Worm (Caenorhabditis elegans): ENCODE data around the gene clec-123.
"Not testable (repeated sequence)": the region's sequence is repeated elsewhere in the genome, so short reads cannot be mapped to it uniquely, and the experiment has no call there.

Gene clec-123

DNA sequence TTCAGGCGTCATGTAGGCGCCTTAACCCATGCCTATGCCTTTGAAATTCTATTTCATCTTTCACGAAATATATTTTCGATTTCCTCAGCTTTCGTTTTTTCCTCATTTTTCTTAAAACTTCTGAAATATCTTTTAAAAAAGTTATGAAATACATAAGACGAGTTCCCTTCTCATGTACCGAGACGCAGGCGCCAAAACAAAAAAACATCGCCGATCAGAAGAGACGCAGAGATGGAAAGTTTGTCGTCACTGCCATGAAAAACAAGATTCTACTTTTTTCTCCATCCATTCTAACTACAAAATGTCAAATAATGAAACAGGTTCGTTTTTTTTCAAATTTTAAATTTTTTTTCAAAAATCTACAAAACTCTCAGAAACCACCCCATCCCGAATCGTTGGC, 15.0 kb downstream of the clec-123 start, which contains the start of gene chil-24:
chil-24 (plus strand) TSS at position 156 of the 400 bp plus-strand sequence.
- TF ChIP-seq dao-5 (tag; optimal IDR thresholded peaks at IDR 0.05) (no peak), W03F9.2 (tag; optimal IDR thresholded peaks at IDR 0.05) (no peak)

DNA sequence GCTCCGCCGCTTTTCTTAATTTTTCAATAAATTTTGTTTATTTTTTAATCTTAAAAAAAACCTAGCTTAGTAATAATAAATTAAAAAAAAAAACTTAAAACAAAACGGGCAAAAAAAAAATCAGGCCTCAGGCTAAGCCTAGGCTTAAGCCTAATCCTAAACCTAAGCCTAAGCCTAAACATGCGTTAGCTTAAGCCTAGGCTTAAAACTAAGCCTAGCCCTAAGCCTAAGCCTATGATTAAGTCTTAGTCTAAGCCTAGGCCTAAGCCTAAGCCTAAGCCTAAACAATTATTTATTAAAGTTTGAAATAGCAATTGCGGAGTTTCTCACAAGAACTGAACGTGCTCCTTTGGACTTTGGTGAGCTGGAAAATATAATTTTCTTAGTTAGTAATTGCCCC, 21.3 kb downstream of the clec-123 start:
- no peak for TF ChIP-seq him-1 (tag; optimal IDR thresholded peaks at IDR 0.05)
- TF ChIP-seq dao-5 (tag; optimal IDR thresholded peaks at IDR 0.05), result no peak
- no peak for TF ChIP-seq W03F9.2 (tag; optimal IDR thresholded peaks at IDR 0.05)

DNA sequence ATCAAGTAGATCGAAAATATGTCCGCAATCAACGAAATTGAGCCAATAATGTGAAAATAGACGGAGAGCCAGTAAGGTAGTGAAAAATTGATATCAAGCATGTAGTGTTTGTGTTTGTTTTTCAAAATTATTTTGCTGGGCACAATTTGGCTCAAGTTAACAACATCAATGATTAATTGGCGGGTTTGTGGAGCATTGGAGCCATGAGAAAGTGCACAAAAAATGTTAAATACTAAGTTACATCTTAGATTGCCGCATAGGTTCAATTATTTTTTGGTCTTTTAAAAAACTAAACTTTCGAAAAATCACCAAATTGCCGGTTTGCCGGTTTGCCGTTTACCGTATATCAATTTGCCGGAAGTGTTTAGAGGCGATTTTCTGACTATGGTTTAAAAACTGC, 23.8 kb downstream of the clec-123 start, which contains the start of gene sri-54:
sri-54 (minus strand) TSS at position 101 of the 400 bp plus-strand sequence.
- no peak for TF ChIP-seq him-1 (tag; optimal IDR thresholded peaks at IDR 0.05)
- no peak for TF ChIP-seq W03F9.2 (tag; optimal IDR thresholded peaks at IDR 0.05)
- no peak for TF ChIP-seq dao-5 (tag; optimal IDR thresholded peaks at IDR 0.05)

DNA sequence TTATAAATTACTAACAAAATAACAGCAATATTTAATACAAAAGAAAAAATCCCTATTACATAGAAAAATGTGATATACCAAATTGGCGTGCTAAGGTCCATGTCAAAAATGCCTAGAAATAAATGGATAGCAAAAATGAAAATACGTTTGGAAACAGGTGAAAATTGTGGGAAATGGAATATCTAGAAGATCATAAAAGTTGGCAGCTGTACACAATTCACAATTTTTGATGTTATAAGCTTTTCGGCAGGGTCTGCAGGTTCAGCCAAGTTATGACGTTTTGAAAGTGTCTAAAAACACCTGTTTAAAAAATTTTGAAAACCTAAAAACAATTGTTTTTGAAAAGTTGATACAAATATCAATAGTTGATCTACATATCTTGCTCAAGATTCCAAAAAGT, 28.8 kb downstream of the clec-123 start, which contains the start of gene sri-42:
sri-42 (minus strand) TSS at position 101 of the 400 bp plus-strand sequence.
- TF ChIP-seq him-1, W03F9.2, dao-5 (tag; optimal IDR thresholded peaks at IDR 0.05): not testable (repeated sequence)

DNA sequence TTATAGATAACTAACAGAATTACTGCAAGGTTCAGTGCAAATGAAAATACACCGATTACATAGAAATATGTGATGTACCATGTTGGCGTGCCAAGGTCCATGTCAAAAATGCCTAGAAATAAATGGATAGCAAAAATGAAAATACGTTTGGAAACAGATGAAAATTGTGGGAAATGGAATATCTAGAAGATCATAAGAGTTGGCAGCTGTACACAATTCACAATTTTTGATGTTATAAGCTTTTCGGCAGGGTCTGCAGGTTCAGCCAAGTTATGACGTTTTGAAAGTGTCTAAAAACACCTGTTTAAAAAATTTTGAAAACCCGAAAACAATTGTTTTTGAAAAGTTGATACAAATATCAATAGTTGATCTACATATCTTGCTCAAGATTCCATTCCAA, 30.5 kb downstream of the clec-123 start, which contains the start of gene sri-43:
sri-43 (minus strand) TSS at position 101 of the 400 bp plus-strand sequence.
- not testable (repeated sequence) for TF ChIP-seq dao-5, him-1, W03F9.2 (tag; optimal IDR thresholded peaks at IDR 0.05)

DNA sequence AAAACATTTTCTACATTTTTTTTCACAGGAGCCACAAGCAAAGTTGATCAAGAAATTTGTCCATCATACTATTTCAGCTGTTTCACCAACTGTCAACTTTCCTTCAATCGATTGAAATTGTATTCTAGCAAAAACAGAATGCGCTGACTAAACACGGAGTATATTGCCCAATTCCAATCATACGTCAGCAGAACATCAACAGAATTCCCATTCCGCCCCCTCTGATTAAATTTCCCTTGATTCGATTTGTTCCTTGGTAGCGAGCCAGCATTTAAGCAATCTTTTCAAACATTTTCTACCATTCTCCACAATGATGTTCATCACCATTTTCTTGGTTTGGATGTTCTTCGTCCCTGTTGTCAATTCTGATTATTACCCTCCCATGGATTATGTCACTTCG, 31.8 kb downstream of the clec-123 start, which contains the start of gene T10D4.15:
T10D4.15 (plus strand) TSS at position 301 of the 400 bp plus-strand sequence.
- no peak for TF ChIP-seq W03F9.2 (tag; optimal IDR thresholded peaks at IDR 0.05)
- TF ChIP-seq him-1 (tag; optimal IDR thresholded peaks at IDR 0.05), result no peak
- no peak for TF ChIP-seq dao-5 (tag; optimal IDR thresholded peaks at IDR 0.05)

DNA sequence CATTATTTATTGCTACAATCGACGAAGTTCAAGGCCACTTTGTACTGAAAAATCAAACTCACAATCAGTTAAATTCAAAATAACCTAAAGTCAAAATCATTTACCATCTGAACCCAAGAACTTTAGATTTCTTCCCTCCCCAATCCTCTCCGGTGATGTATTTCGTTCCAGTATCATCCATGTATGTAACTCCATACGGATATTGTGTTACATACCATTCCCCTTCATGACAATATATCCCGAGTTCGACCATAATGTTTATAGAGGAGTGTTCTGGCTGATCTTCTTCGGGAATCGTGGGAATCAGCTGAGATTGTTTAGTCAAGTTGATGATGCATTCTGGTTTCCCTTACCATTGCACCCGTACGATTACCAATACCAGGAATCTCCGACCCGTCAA, 34.4 kb downstream of the clec-123 start:
- no peak for TF ChIP-seq him-1 (tag; optimal IDR thresholded peaks at IDR 0.05)

DNA sequence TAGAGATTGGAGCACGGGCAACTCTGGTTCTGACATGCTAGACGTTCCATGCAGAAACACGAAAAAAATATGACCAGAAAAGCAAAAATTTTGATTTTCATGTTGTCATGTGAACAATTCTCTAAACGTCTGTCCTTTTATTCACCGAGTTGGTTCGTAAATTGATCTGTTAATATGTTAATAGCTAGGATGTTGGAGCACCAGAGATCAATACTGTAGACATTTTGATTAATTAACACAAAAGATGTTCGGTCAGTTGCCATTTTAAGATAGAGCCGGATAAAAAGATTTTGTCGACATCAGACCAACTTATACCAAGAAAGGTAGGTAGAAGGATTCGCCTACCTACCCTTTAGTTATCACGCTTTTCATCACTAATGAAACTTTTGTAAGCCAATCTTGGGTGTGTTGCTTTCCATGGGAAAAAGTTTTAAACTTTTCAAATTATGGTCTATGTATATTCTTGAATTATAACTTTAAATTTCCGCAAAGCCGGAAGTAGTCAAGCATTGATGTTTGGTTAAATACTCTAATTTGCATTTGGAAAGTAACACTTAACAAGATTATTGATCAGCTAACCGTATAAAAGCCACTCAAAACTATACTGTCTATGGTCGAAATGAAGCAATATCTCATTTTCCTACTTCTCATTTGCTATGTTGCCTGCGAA, 35.6 kb downstream of the clec-123 start, which contains the start of the genes T10D4.11 and T10D4.1:
T10D4.11 (minus strand) TSS at position 101 of the 670 bp plus-strand sequence.
T10D4.1 (plus strand) TSS at position 620 of the 670 bp plus-strand sequence.
- TF ChIP-seq dao-5 (tag; optimal IDR thresholded peaks at IDR 0.05), result no peak
- no peak for TF ChIP-seq him-1 (tag; optimal IDR thresholded peaks at IDR 0.05)
- TF ChIP-seq W03F9.2 (tag; optimal IDR thresholded peaks at IDR 0.05), result no peak

DNA sequence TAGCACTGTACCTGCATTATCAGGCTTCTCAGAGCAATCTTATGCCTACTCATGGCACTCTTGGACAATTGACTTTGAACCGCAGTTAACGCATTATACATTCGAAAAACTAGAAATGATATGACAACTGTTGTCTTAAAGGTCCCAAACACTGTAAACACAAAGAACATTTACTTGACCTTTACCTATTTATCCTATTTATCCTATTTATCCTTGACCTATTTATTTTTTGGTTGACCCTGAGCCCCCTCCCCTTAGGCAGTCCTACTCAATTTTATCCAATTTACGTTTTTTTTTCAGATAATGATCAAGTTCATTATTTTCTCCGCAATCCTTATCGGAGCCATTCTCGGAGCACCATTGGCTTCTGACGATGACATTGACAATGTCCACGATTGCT, 37.6 kb downstream of the clec-123 start, which contains the start of the genes T10D4.14 and T10D4.19:
T10D4.14 (minus strand) TSS at position 101 of the 400 bp plus-strand sequence.
T10D4.19 (plus strand) TSS at position 304 of the 400 bp plus-strand sequence.
- TF ChIP-seq him-1 (tag; optimal IDR thresholded peaks at IDR 0.05) (no peak), W03F9.2 (tag; optimal IDR thresholded peaks at IDR 0.05) (no peak), dao-5 (tag; optimal IDR thresholded peaks at IDR 0.05) (no peak)

DNA sequence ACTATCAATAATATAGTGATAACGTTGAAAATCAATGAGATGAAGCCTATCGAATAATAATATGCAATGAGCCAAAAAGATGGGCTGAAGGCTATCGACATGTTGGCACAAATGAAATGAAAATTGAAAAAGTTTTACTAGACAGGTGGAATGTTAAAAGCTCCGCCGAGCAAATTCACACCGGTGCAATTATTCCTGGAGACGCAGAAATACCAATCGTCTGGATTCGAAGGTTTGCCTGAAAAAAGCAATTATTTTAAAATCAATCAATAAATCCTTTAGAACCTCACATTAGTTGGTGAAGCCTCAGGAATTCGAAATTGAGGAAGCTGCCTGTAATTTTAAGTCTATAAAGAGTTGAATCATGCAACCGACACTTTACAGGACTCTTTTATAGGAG, 40.3 kb downstream of the clec-123 start, which contains the start of gene sri-32:
sri-32 (minus strand) TSS at position 101 of the 400 bp plus-strand sequence.
- TF ChIP-seq W03F9.2 (tag; optimal IDR thresholded peaks at IDR 0.05) (no peak), dao-5 (tag; optimal IDR thresholded peaks at IDR 0.05) (no peak), him-1 (tag; optimal IDR thresholded peaks at IDR 0.05) (no peak)

DNA sequence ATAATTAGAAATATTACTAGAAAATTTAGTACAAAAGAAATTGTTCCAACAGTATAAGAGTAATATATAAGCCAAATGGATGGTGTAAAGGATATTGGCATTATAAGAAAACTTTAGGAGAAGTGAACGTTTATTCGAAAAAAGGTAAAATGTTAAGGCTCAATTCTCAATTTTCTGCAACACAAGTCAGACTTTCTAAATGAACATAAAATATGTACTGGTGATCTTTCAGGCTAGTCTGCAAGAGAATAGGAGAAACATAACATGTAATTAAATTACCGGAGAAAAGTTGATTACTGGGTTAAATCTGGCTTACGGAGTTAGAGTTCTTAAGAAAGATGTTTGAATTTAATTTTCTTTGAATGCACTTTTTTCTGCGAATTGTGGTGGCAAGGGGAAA, 42.7 kb downstream of the clec-123 start, which contains the start of gene sri-33:
sri-33 (minus strand) TSS at position 101 of the 400 bp plus-strand sequence.
- TF ChIP-seq him-1 (tag; optimal IDR thresholded peaks at IDR 0.05), result no peak
- TF ChIP-seq W03F9.2 (tag; optimal IDR thresholded peaks at IDR 0.05), result no peak
- no peak for TF ChIP-seq dao-5 (tag; optimal IDR thresholded peaks at IDR 0.05)

DNA sequence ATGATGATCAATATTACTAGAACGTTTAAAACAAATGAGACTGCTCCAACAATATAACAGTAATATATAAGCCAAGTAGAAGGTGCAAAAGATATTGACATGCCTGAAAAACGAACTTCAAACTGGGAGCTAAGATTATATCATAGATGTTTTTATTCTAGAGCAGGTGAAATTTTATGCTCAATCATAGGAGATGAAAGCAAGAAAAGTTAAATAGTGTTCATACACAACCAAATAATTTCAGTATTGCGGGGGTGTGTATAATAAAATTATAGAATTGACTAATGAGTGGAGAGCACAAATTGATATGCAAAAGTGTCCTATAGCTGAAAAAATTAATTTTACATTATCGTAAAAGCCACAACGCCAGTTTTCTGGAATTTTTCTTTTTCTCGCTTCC, 45.0 kb downstream of the clec-123 start, which contains the start of gene sri-34:
sri-34 (minus strand) TSS at position 101 of the 400 bp plus-strand sequence.
- TF ChIP-seq W03F9.2 (tag; optimal IDR thresholded peaks at IDR 0.05) (no peak), him-1 (tag; optimal IDR thresholded peaks at IDR 0.05) (no peak), dao-5 (tag; optimal IDR thresholded peaks at IDR 0.05) (no peak)

Data from whole organism, L4/young adult.